In genomic region chr3R:6667245-6667644, dm6 we compare ENCODE assay signal across 1 fruit fly cellular context.
TF ChIP-seq lines count a peak whose summit lies in the region.

No protein-coding gene starts in this region.

TF ChIP-seq in whole organism, embryonic, 481 proteins besides CTCF, POLR2A, EP300 and RAD21 (continued from another document and continues in another):
- TF ChIP-seq jigr1 (GFP tag; IDR thresholded peaks at IDR 0.05; lab: Robert Waterston, UW): no peak
- TF ChIP-seq ewg (GFP tag; optimal IDR thresholded peaks at IDR 0.05; lab: Kevin White, UChicago): no peak
- TF ChIP-seq shn (GFP tag; optimal IDR thresholded peaks at IDR 0.05; lab: Kevin White, UChicago): no peak
- peak; percentile 44 for TF ChIP-seq trem (tag; optimal IDR thresholded peaks at IDR 0.05; lab: Kevin White, UChicago)
- peak; percentile 90 for TF ChIP-seq Neu2 (GFP tag; optimal IDR thresholded peaks at IDR 0.05; lab: Kevin White, UChicago; ENCODE audit: borderline replicate concordance)
- TF ChIP-seq CG5245 (GFP tag; optimal IDR thresholded peaks at IDR 0.05; lab: Kevin White, UChicago): peak; percentile 5
- TF ChIP-seq CG33557 (GFP tag; optimal IDR thresholded peaks at IDR 0.05; lab: Kevin White, UChicago): peak; percentile 70
- no peak for TF ChIP-seq Hr39 (optimal IDR thresholded peaks at IDR 0.05; lab: Kevin White, UChicago)
- no peak for TF ChIP-seq B-H2 (GFP tag; optimal IDR thresholded peaks at IDR 0.05; lab: Kevin White, UChicago)
- TF ChIP-seq Rx (GFP tag; IDR thresholded peaks at IDR 0.05; lab: Robert Waterston, UW): no peak
- TF ChIP-seq btn (GFP tag; optimal IDR thresholded peaks at IDR 0.05; lab: Kevin White, UChicago): peak; percentile 5
- peak; percentile 68 for TF ChIP-seq CG12236 (GFP tag; optimal IDR thresholded peaks at IDR 0.05; lab: Kevin White, UChicago)
- no peak for TF ChIP-seq CG15011 (GFP tag; optimal IDR thresholded peaks at IDR 0.05; lab: Kevin White, UChicago)
- TF ChIP-seq CG8359 (GFP tag; optimal IDR thresholded peaks at IDR 0.05; lab: Kevin White, UChicago; ENCODE audit: borderline replicate concordance): peak; percentile 56
- TF ChIP-seq caup (GFP tag; optimal IDR thresholded peaks at IDR 0.05; lab: Kevin White, UChicago; ENCODE audit: severe bottlenecking): peak; percentile 25
- no peak for TF ChIP-seq Lim3 (GFP tag; IDR thresholded peaks at IDR 0.05; lab: Robert Waterston, UW)
- no peak for TF ChIP-seq CG10147 (GFP tag; optimal IDR thresholded peaks at IDR 0.05; lab: Kevin White, UChicago)
- peak; percentile 48 for TF ChIP-seq Asciz (GFP tag; optimal IDR thresholded peaks at IDR 0.05; lab: Kevin White, UChicago)
- TF ChIP-seq Pdp1 (GFP tag; optimal IDR thresholded peaks at IDR 0.05; lab: Kevin White, UChicago): peak in 1 of 2 experiments; percentile 38
- peak; percentile 26 to 55 for TF ChIP-seq chif (GFP tag; optimal IDR thresholded peaks at IDR 0.05; lab: Kevin White, UChicago)
- TF ChIP-seq Dp (GFP tag; optimal IDR thresholded peaks at IDR 0.05; lab: Kevin White, UChicago): no peak
- TF ChIP-seq org-1 (GFP tag; optimal IDR thresholded peaks at IDR 0.05; lab: Kevin White, UChicago): peak; percentile 57
- TF ChIP-seq CG18619 (GFP tag; optimal IDR thresholded peaks at IDR 0.05; lab: Kevin White, UChicago): peak; percentile 7
- no peak for TF ChIP-seq CG42726 (GFP tag; IDR thresholded peaks at IDR 0.05; lab: Robert Waterston, UW; ENCODE audit: partially characterized antibody)
- TF ChIP-seq CG4707 (GFP tag; optimal IDR thresholded peaks at IDR 0.05; lab: Kevin White, UChicago): peak; percentile 26
- no peak for TF ChIP-seq CG16813 (GFP tag; IDR thresholded peaks at IDR 0.05; lab: Robert Waterston, UW; ENCODE audit: partially characterized antibody)
- peak; percentile 49 for TF ChIP-seq CG8089 (GFP tag; optimal IDR thresholded peaks at IDR 0.05; lab: Kevin White, UChicago)
- no peak for TF ChIP-seq Sox102F (GFP tag; optimal IDR thresholded peaks at IDR 0.05; lab: Kevin White, UChicago)
- TF ChIP-seq Elba2 (GFP tag; optimal IDR thresholded peaks at IDR 0.05; lab: Kevin White, UChicago): no peak
- peak; percentile 11 for TF ChIP-seq CG4820 (GFP tag; optimal IDR thresholded peaks at IDR 0.05; lab: Kevin White, UChicago)
- TF ChIP-seq Stat92E (GFP tag; optimal IDR thresholded peaks at IDR 0.05; lab: Kevin White, UChicago): peak in 1 of 3 experiments; percentile 2
- peak; percentile 43 for TF ChIP-seq Blimp-1 (GFP tag; optimal IDR thresholded peaks at IDR 0.05; lab: Kevin White, UChicago)
- TF ChIP-seq CG2202 (tag; optimal IDR thresholded peaks at IDR 0.05; lab: Kevin White, UChicago): peak; percentile 88
- TF ChIP-seq CG7987 (GFP tag; optimal IDR thresholded peaks at IDR 0.05; lab: Kevin White, UChicago): peak; percentile 54
- no peak for TF ChIP-seq pfk (GFP tag; optimal IDR thresholded peaks at IDR 0.05; lab: Kevin White, UChicago)
- TF ChIP-seq CG17829 (tag; optimal IDR thresholded peaks at IDR 0.05; lab: Kevin White, UChicago): peak; percentile 13
- peak; percentile 55 for TF ChIP-seq NC2β (GFP tag; optimal IDR thresholded peaks at IDR 0.05; lab: Kevin White, UChicago)
- TF ChIP-seq ash1 (GFP tag; optimal IDR thresholded peaks at IDR 0.05; lab: Kevin White, UChicago): no peak
- no peak for TF ChIP-seq Nf-YA (GFP tag; IDR thresholded peaks at IDR 0.05; lab: Robert Waterston, UW)
- TF ChIP-seq sisA (GFP tag; IDR thresholded peaks at IDR 0.05; lab: Robert Waterston, UW): no peak
- TF ChIP-seq wek (GFP tag; optimal IDR thresholded peaks at IDR 0.05; lab: Kevin White, UChicago): peak; percentile 62
- TF ChIP-seq CkIIα-i1 (GFP tag; IDR thresholded peaks at IDR 0.05; lab: Robert Waterston, UW): no peak
- TF ChIP-seq CG4282 (GFP tag; optimal IDR thresholded peaks at IDR 0.05; lab: Kevin White, UChicago): no peak
- TF ChIP-seq CG10979 (tag; optimal IDR thresholded peaks at IDR 0.05; lab: Kevin White, UChicago): peak; percentile 40
- peak; percentile 77 for TF ChIP-seq Med (GFP tag; lab: Kevin White, UChicago)
- no peak for TF ChIP-seq CG9817 (tag; optimal IDR thresholded peaks at IDR 0.05; lab: Kevin White, UChicago)
- TF ChIP-seq Ets65A (GFP tag; lab: Kevin White, UChicago): no peak
- TF ChIP-seq Sry-β (GFP tag; optimal IDR thresholded peaks at IDR 0.05; lab: Kevin White, UChicago): peak; percentile 10
- peak; percentile 5 for TF ChIP-seq Nf-YB (GFP tag; optimal IDR thresholded peaks at IDR 0.05; lab: Kevin White, UChicago)
- peak in 1 of 2 experiments; percentile 58 for TF ChIP-seq bsh (GFP tag; optimal IDR thresholded peaks at IDR 0.05; lab: Kevin White, UChicago)
- peak; percentile 54 for TF ChIP-seq Vsx1 (GFP tag; optimal IDR thresholded peaks at IDR 0.05; lab: Kevin White, UChicago)
- peak in 1 of 2 experiments; percentile 4 for TF ChIP-seq insv (GFP tag; optimal IDR thresholded peaks at IDR 0.05; lab: Kevin White, UChicago)
- TF ChIP-seq CG14710 (tag; optimal IDR thresholded peaks at IDR 0.05; lab: Kevin White, UChicago): peak; percentile 68
- TF ChIP-seq CG13775 (GFP tag; optimal IDR thresholded peaks at IDR 0.05; lab: Kevin White, UChicago): no peak
- TF ChIP-seq Rfx (GFP tag; IDR thresholded peaks at IDR 0.05; lab: Robert Waterston, UW): no peak
- peak; percentile 74 for TF ChIP-seq odd (GFP tag; optimal IDR thresholded peaks at IDR 0.05; lab: Kevin White, UChicago)
- no peak for TF ChIP-seq CG3065 (GFP tag; optimal IDR thresholded peaks at IDR 0.05; lab: Kevin White, UChicago)
- peak; percentile 7 for TF ChIP-seq kni (GFP tag; optimal IDR thresholded peaks at IDR 0.05; lab: Kevin White, UChicago)
- no peak for TF ChIP-seq H15 (GFP tag; IDR thresholded peaks at IDR 0.05; lab: Robert Waterston, UW)
- peak; percentile 20; the same call in 1 of the 3 replicates for TF ChIP-seq CG17361 (GFP tag; IDR thresholded peaks at IDR 0.05; lab: Robert Waterston, UW)
- TF ChIP-seq bigmax (GFP tag; optimal IDR thresholded peaks at IDR 0.05; lab: Kevin White, UChicago): no peak
- TF ChIP-seq Fer2 (tag; optimal IDR thresholded peaks at IDR 0.05; lab: Kevin White, UChicago): no peak
- TF ChIP-seq CG6813 (GFP tag; optimal IDR thresholded peaks at IDR 0.05; lab: Kevin White, UChicago): peak; percentile 81
- TF ChIP-seq Side (GFP tag; optimal IDR thresholded peaks at IDR 0.05; lab: Kevin White, UChicago): peak; percentile 33
- no peak for TF ChIP-seq CG14441 (GFP tag; IDR thresholded peaks at IDR 0.05; lab: Robert Waterston, UW)
- peak; percentile 50 for TF ChIP-seq CG2712 (tag; optimal IDR thresholded peaks at IDR 0.05; lab: Kevin White, UChicago)
- TF ChIP-seq CG8924 (tag; optimal IDR thresholded peaks at IDR 0.05; lab: Kevin White, UChicago): peak; percentile 64
- TF ChIP-seq otp (GFP tag; IDR thresholded peaks at IDR 0.05; lab: Robert Waterston, UW): no peak; the same call in 2 of the 3 replicates
- no peak for TF ChIP-seq Bteb2 (GFP tag; optimal IDR thresholded peaks at IDR 0.05; lab: Kevin White, UChicago)
- no peak for TF ChIP-seq Lpt (GFP tag; optimal IDR thresholded peaks at IDR 0.05; lab: Kevin White, UChicago)
- no peak for TF ChIP-seq CG9215 (GFP tag; IDR thresholded peaks at IDR 0.05; lab: Robert Waterston, UW)
- TF ChIP-seq tio (GFP tag; optimal IDR thresholded peaks at IDR 0.05; lab: Kevin White, UChicago): no peak
- no peak for TF ChIP-seq ase (GFP tag; IDR thresholded peaks at IDR 0.05; lab: Robert Waterston, UW)
- peak; percentile 39 for TF ChIP-seq CG2678 (tag; optimal IDR thresholded peaks at IDR 0.05; lab: Kevin White, UChicago)
- TF ChIP-seq Myb (GFP tag; optimal IDR thresholded peaks at IDR 0.05; lab: Kevin White, UChicago): no peak
- peak; percentile 36 for TF ChIP-seq CG7556 (GFP tag; optimal IDR thresholded peaks at IDR 0.05; lab: Kevin White, UChicago)
- TF ChIP-seq nau (GFP tag; optimal IDR thresholded peaks at IDR 0.05; lab: Kevin White, UChicago): no peak
- peak; percentile 1 for TF ChIP-seq run (tag; optimal IDR thresholded peaks at IDR 0.05; lab: Kevin White, UChicago)
- TF ChIP-seq gcm (GFP tag; optimal IDR thresholded peaks at IDR 0.05; lab: Kevin White, UChicago): peak; percentile 34
- TF ChIP-seq Ssrp (tag; optimal IDR thresholded peaks at IDR 0.05; lab: Kevin White, UChicago): no peak
- TF ChIP-seq CG12219 (GFP tag; optimal IDR thresholded peaks at IDR 0.05; lab: Kevin White, UChicago): peak; percentile 53
- peak; percentile 25 for TF ChIP-seq HLHmδ (GFP tag; optimal IDR thresholded peaks at IDR 0.05; lab: Kevin White, UChicago)
- peak; percentile 89 for TF ChIP-seq ac (GFP tag; optimal IDR thresholded peaks at IDR 0.05; lab: Kevin White, UChicago)
- TF ChIP-seq tin (GFP tag; optimal IDR thresholded peaks at IDR 0.05; lab: Kevin White, UChicago): no peak
- no peak for TF ChIP-seq cad (GFP tag; optimal IDR thresholded peaks at IDR 0.05; lab: Kevin White, UChicago)
- peak; percentile 82 for TF ChIP-seq dmrt11E (tag; optimal IDR thresholded peaks at IDR 0.05; lab: Kevin White, UChicago)
- TF ChIP-seq Camta (GFP tag; optimal IDR thresholded peaks at IDR 0.05; lab: Kevin White, UChicago): peak; percentile 42
- peak; percentile 95 for TF ChIP-seq CG15479 (GFP tag; optimal IDR thresholded peaks at IDR 0.05; lab: Kevin White, UChicago)
- TF ChIP-seq MTF-1 (GFP tag; optimal IDR thresholded peaks at IDR 0.05; lab: Kevin White, UChicago; ENCODE audit: borderline replicate concordance): peak; percentile 56
- peak; percentile 87 for TF ChIP-seq Kr (GFP tag; optimal IDR thresholded peaks at IDR 0.05; lab: Kevin White, UChicago)
- TF ChIP-seq ato (GFP tag; IDR thresholded peaks at IDR 0.05; lab: Robert Waterston, UW; ENCODE audit: partially characterized antibody): no peak
- peak in 1 of 2 experiments; percentile 86 for TF ChIP-seq tll (GFP tag; optimal IDR thresholded peaks at IDR 0.05; lab: Kevin White, UChicago)
- no peak for TF ChIP-seq CG3838 (GFP tag; optimal IDR thresholded peaks at IDR 0.05; lab: Kevin White, UChicago)
- peak; percentile 59 for TF ChIP-seq CG1233 (GFP tag; optimal IDR thresholded peaks at IDR 0.05; lab: Kevin White, UChicago)
- TF ChIP-seq Xrp1 (GFP tag; IDR thresholded peaks at IDR 0.05; lab: Robert Waterston, UW): peak; percentile 69
- peak; percentile 46 for TF ChIP-seq da (GFP tag; optimal IDR thresholded peaks at IDR 0.05; lab: Kevin White, UChicago)
- no peak for TF ChIP-seq Antp (GFP tag; optimal IDR thresholded peaks at IDR 0.05; lab: Kevin White, UChicago)
- TF ChIP-seq lola (GFP tag; optimal IDR thresholded peaks at IDR 0.05; lab: Kevin White, UChicago): peak in 1 of 3 experiments; percentile 59
- no peak for TF ChIP-seq CG11695 (GFP tag; IDR thresholded peaks at IDR 0.05; lab: Robert Waterston, UW)
- peak; percentile 42 for TF ChIP-seq jing (GFP tag; optimal IDR thresholded peaks at IDR 0.05; lab: Kevin White, UChicago)
- TF ChIP-seq CG3726 (GFP tag; IDR thresholded peaks at IDR 0.05; lab: Robert Waterston, UW): no peak
- TF ChIP-seq sr (GFP tag; IDR thresholded peaks at IDR 0.05; lab: Robert Waterston, UW): no peak
- no peak for TF ChIP-seq grau (tag; optimal IDR thresholded peaks at IDR 0.05; lab: Kevin White, UChicago)
- TF ChIP-seq gt (GFP tag; IDR thresholded peaks at IDR 0.05; lab: Robert Waterston, UW): no peak
- peak; percentile 78 for TF ChIP-seq zen (tag; optimal IDR thresholded peaks at IDR 0.05; lab: Kevin White, UChicago)
- no peak for TF ChIP-seq CG17612 (GFP tag; IDR thresholded peaks at IDR 0.05; lab: Robert Waterston, UW)
- TF ChIP-seq CG6854 (GFP tag; optimal IDR thresholded peaks at IDR 0.05; lab: Kevin White, UChicago): no peak
- TF ChIP-seq grn (GFP tag; optimal IDR thresholded peaks at IDR 0.05; lab: Kevin White, UChicago): peak; percentile 79
- no peak for TF ChIP-seq D (optimal IDR thresholded peaks at IDR 0.05; lab: Kevin White, UChicago)
- peak; percentile 45 for TF ChIP-seq D (GFP tag; optimal IDR thresholded peaks at IDR 0.05; lab: Kevin White, UChicago)
- TF ChIP-seq hkb (optimal IDR thresholded peaks at IDR 0.05; lab: Kevin White, UChicago): no peak
- TF ChIP-seq hkb (GFP tag; IDR thresholded peaks at IDR 0.05; lab: Robert Waterston, UW): no peak
- TF ChIP-seq lov (optimal IDR thresholded peaks at IDR 0.05; lab: Kevin White, UChicago): no peak
- TF ChIP-seq lov (GFP tag; IDR thresholded peaks at IDR 0.05; lab: Robert Waterston, UW): peak; percentile 73; the same call in 1 of the 3 replicates
- no peak for TF ChIP-seq CG7963 (GFP tag; IDR thresholded peaks at IDR 0.05; lab: Robert Waterston, UW; ENCODE audit: partially characterized antibody)
- no peak for TF ChIP-seq Doc3 (GFP tag; IDR thresholded peaks at IDR 0.05; lab: Robert Waterston, UW; ENCODE audit: partially characterized antibody)
- peak; percentile 43 for TF ChIP-seq Lhr (GFP tag; optimal IDR thresholded peaks at IDR 0.05; lab: Kevin White, UChicago)
- no peak for TF ChIP-seq crol (GFP tag; IDR thresholded peaks at IDR 0.05; lab: Robert Waterston, UW)
- peak; percentile 48 for TF ChIP-seq CG3407 (GFP tag; optimal IDR thresholded peaks at IDR 0.05; lab: Kevin White, UChicago)
- peak; percentile 28 for TF ChIP-seq D19A (tag; optimal IDR thresholded peaks at IDR 0.05; lab: Kevin White, UChicago)
- TF ChIP-seq sc (optimal IDR thresholded peaks at IDR 0.05; lab: Kevin White, UChicago): no peak
- TF ChIP-seq sc (GFP tag; optimal IDR thresholded peaks at IDR 0.05; lab: Kevin White, UChicago): peak; percentile 58
- TF ChIP-seq ind (GFP tag; optimal IDR thresholded peaks at IDR 0.05; lab: Kevin White, UChicago): no peak
- peak; percentile 31 for TF ChIP-seq her (GFP tag; optimal IDR thresholded peaks at IDR 0.05; lab: Kevin White, UChicago)
- peak; percentile 28 for TF ChIP-seq CG4424 (GFP tag; optimal IDR thresholded peaks at IDR 0.05; lab: Kevin White, UChicago)
- no peak for TF ChIP-seq luna (GFP tag; optimal IDR thresholded peaks at IDR 0.05; lab: Kevin White, UChicago)
- TF ChIP-seq twi (tag; optimal IDR thresholded peaks at IDR 0.05; lab: Kevin White, UChicago): peak; percentile 46
- TF ChIP-seq Dek (tag; optimal IDR thresholded peaks at IDR 0.05; lab: Kevin White, UChicago): no peak
- TF ChIP-seq Sox100B (GFP tag; optimal IDR thresholded peaks at IDR 0.05; lab: Kevin White, UChicago): peak; percentile 20
- TF ChIP-seq ara (GFP tag; IDR thresholded peaks at IDR 0.05; lab: Robert Waterston, UW): peak; percentile 69
- TF ChIP-seq CG6254 (GFP tag; optimal IDR thresholded peaks at IDR 0.05; lab: Kevin White, UChicago): peak; percentile 32
- no peak for TF ChIP-seq CG17385 (GFP tag; optimal IDR thresholded peaks at IDR 0.05; lab: Kevin White, UChicago)
- no peak for TF ChIP-seq Jarid2 (GFP tag; optimal IDR thresholded peaks at IDR 0.05; lab: Kevin White, UChicago)
- TF ChIP-seq HHEX (GFP tag; optimal IDR thresholded peaks at IDR 0.05; lab: Kevin White, UChicago): peak; percentile 17
- TF ChIP-seq CG16863 (GFP tag; optimal IDR thresholded peaks at IDR 0.05; lab: Kevin White, UChicago): peak; percentile 3
